Worm (Caenorhabditis elegans): ENCODE measurements around the gene F26F4.2.

Gene F26F4.2

ce11 chrIII:4939267-4939666 lies 28.2 kb downstream of the F26F4.2 start, which contains the start of gene rpb-2:
Gene rpb-2, plus strand, starts transcription at chrIII:4939567.
- no peak for TF ChIP-seq T22C8.4 (GFP tag; IDR thresholded peaks at IDR 0.05)
- TF ChIP-seq ref-1 (GFP tag; conservative IDR thresholded peaks at IDR 0.05) = no peak
- no peak for TF ChIP-seq ztf-23 (GFP tag; IDR thresholded peaks at IDR 0.05)
- no peak for TF ChIP-seq flt-1 (GFP tag; IDR thresholded peaks at IDR 0.05)
- TF ChIP-seq klf-2 (GFP tag; conservative IDR thresholded peaks at IDR 0.05) = no peak
- TF ChIP-seq med-1 (GFP tag; optimal IDR thresholded peaks at IDR 0.05; ENCODE audit: insufficient read depth) = no peak
- TF ChIP-seq cog-1 (tag; optimal IDR thresholded peaks at IDR 0.05) = no peak
- TF ChIP-seq tab-1 (GFP tag; IDR thresholded peaks at IDR 0.05) = no peak
- no peak for TF ChIP-seq ztf-29 (GFP tag; IDR thresholded peaks at IDR 0.05)

ce11 chrIII:4944213-4944612 lies 33.2 kb downstream of the F26F4.2 start, which contains the start of gene ntl-9:
Gene ntl-9, plus strand, starts transcription at chrIII:4944513.
- TF ChIP-seq ref-1 (GFP tag; conservative IDR thresholded peaks at IDR 0.05) (no peak), T22C8.4 (GFP tag; IDR thresholded peaks at IDR 0.05) (no peak), flt-1 (GFP tag; IDR thresholded peaks at IDR 0.05) (no peak), ztf-23 (GFP tag; IDR thresholded peaks at IDR 0.05) (no peak), med-1 (GFP tag; optimal IDR thresholded peaks at IDR 0.05; ENCODE audit: insufficient read depth) (no peak), cog-1 (tag; optimal IDR thresholded peaks at IDR 0.05) (no peak), tab-1 (GFP tag; IDR thresholded peaks at IDR 0.05) (no peak), klf-2 (GFP tag; conservative IDR thresholded peaks at IDR 0.05) (no peak), ztf-29 (GFP tag; IDR thresholded peaks at IDR 0.05) (no peak)

- TF ChIP-seq ztf-23 (GFP tag; IDR thresholded peaks at IDR 0.05) (peak; percentile 69; the same call in 1 of the 2 replicates), klf-2 (GFP tag; conservative IDR thresholded peaks at IDR 0.05) (no peak), cog-1 (tag; optimal IDR thresholded peaks at IDR 0.05) (peak; percentile 56), ref-1 (GFP tag; conservative IDR thresholded peaks at IDR 0.05) (0 out of 2 replicates have a peak, but pooled peaks have one; percentile 13), med-1 (GFP tag; optimal IDR thresholded peaks at IDR 0.05; ENCODE audit: insufficient read depth) (no peak), tab-1 (GFP tag; IDR thresholded peaks at IDR 0.05) (0 out of 2 replicates have a peak, but pooled peaks have one; percentile 51), flt-1 (GFP tag; IDR thresholded peaks at IDR 0.05) (peak; percentile 73), T22C8.4 (GFP tag; IDR thresholded peaks at IDR 0.05) (peak; percentile 12; the same call in 1 of the 2 replicates), ztf-29 (GFP tag; IDR thresholded peaks at IDR 0.05) (peak; percentile 38; the same call in 1 of the 2 replicates)
Measured at ce11 chrIII:4947352-4947751, 36.3 kb downstream of the F26F4.2 start.

ce11 chrIII:4948631-4949030 lies 37.6 kb downstream of the F26F4.2 start:
- TF ChIP-seq ztf-23 (GFP tag; IDR thresholded peaks at IDR 0.05) (0 out of 2 replicates have a peak, but pooled peaks have one; percentile 45), ref-1 (GFP tag; conservative IDR thresholded peaks at IDR 0.05) (no peak), flt-1 (GFP tag; IDR thresholded peaks at IDR 0.05) (peak; percentile 66)

- TF ChIP-seq klf-2 (GFP tag; conservative IDR thresholded peaks at IDR 0.05) = no peak
- TF ChIP-seq cog-1 (tag; optimal IDR thresholded peaks at IDR 0.05) = no peak
- no peak for TF ChIP-seq flt-1 (GFP tag; IDR thresholded peaks at IDR 0.05)
- no peak for TF ChIP-seq T22C8.4 (GFP tag; IDR thresholded peaks at IDR 0.05)
- no peak for TF ChIP-seq ref-1 (GFP tag; conservative IDR thresholded peaks at IDR 0.05)
- no peak for TF ChIP-seq tab-1 (GFP tag; IDR thresholded peaks at IDR 0.05)
- TF ChIP-seq ztf-29 (GFP tag; IDR thresholded peaks at IDR 0.05) = no peak
- no peak for TF ChIP-seq med-1 (GFP tag; optimal IDR thresholded peaks at IDR 0.05; ENCODE audit: insufficient read depth)
- no peak for TF ChIP-seq ztf-23 (GFP tag; IDR thresholded peaks at IDR 0.05)
Measured at ce11 chrIII:4950345-4950744, 39.3 kb downstream of the F26F4.2 start.

- TF ChIP-seq med-1 (GFP tag; optimal IDR thresholded peaks at IDR 0.05; ENCODE audit: insufficient read depth) (no peak), cog-1 (tag; optimal IDR thresholded peaks at IDR 0.05) (no peak), ztf-29 (GFP tag; IDR thresholded peaks at IDR 0.05) (no peak), klf-2 (GFP tag; conservative IDR thresholded peaks at IDR 0.05) (no peak), ztf-23 (GFP tag; IDR thresholded peaks at IDR 0.05) (no peak), tab-1 (GFP tag; IDR thresholded peaks at IDR 0.05) (no peak)
Measured at ce11 chrIII:4951210-4951609, 40.2 kb downstream of the F26F4.2 start.

ce11 chrIII:4951824-4952223 lies 40.8 kb downstream of the F26F4.2 start, which contains the start of gene flh-2:
Gene flh-2, plus strand, starts transcription at chrIII:4952124.
- TF ChIP-seq tab-1 (GFP tag; IDR thresholded peaks at IDR 0.05) (no peak), T22C8.4 (GFP tag; IDR thresholded peaks at IDR 0.05) (no peak)

ce11 chrIII:4952970-4953369 lies 41.9 kb downstream of the F26F4.2 start:
- TF ChIP-seq klf-2 (GFP tag; conservative IDR thresholded peaks at IDR 0.05) (no peak), T22C8.4 (GFP tag; IDR thresholded peaks at IDR 0.05) (no peak), flt-1 (GFP tag; IDR thresholded peaks at IDR 0.05) (no peak), tab-1 (GFP tag; IDR thresholded peaks at IDR 0.05) (no peak), ztf-23 (GFP tag; IDR thresholded peaks at IDR 0.05) (no peak), cog-1 (tag; optimal IDR thresholded peaks at IDR 0.05) (no peak)

- TF ChIP-seq tab-1 (GFP tag; IDR thresholded peaks at IDR 0.05) (no peak), T22C8.4 (GFP tag; IDR thresholded peaks at IDR 0.05) (no peak), cog-1 (tag; optimal IDR thresholded peaks at IDR 0.05) (no peak), ztf-23 (GFP tag; IDR thresholded peaks at IDR 0.05) (no peak), flt-1 (GFP tag; IDR thresholded peaks at IDR 0.05) (no peak), ref-1 (GFP tag; conservative IDR thresholded peaks at IDR 0.05) (no peak), klf-2 (GFP tag; conservative IDR thresholded peaks at IDR 0.05) (no peak), med-1 (GFP tag; optimal IDR thresholded peaks at IDR 0.05; ENCODE audit: insufficient read depth) (no peak), ztf-29 (GFP tag; IDR thresholded peaks at IDR 0.05) (no peak)
Measured at ce11 chrIII:4956566-4956965, 45.5 kb downstream of the F26F4.2 start, which contains the start of gene C26E6.1. Gene C26E6.1, plus strand, starts transcription at chrIII:4956866.

- TF ChIP-seq tab-1 (GFP tag; IDR thresholded peaks at IDR 0.05) (no peak), T22C8.4 (GFP tag; IDR thresholded peaks at IDR 0.05) (no peak), flt-1 (GFP tag; IDR thresholded peaks at IDR 0.05) (no peak), klf-2 (GFP tag; conservative IDR thresholded peaks at IDR 0.05) (no peak)
Measured at ce11 chrIII:4960204-4960603, 49.1 kb downstream of the F26F4.2 start, which contains the start of gene C27F2.4. Gene C27F2.4, minus strand, starts transcription at chrIII:4960304.

Measured in whole organism, midembryonic.